Fruit fly (Drosophila melanogaster) whole organism, adult: ENCODE measurements around the gene CG15459.

Source experiments
- CG11617 ChIP-seq: fragments of 200-800 bp; sonication (Bioruptor generic); optimal IDR thresholded peaks from 2 replicates; lab custom pipeline; 2017; ENCODE audit warnings: mild to moderate bottlenecking, missing biosample characterization, missing genetic modification reagents, missing genetic modification characterization
- CG12768 ChIP-seq: fragments of 200-800 bp; sonication (Bioruptor generic); optimal IDR thresholded peaks from 2 replicates; lab custom pipeline; 2017; ENCODE audit warnings: missing biosample characterization, missing genetic modification characterization, mild to moderate bottlenecking, moderate library complexity, missing genetic modification reagents
- CG14711 ChIP-seq: fragments of 200-800 bp; sonication (Bioruptor generic); optimal IDR thresholded peaks from 2 replicates; lab custom pipeline; 2018; ENCODE audit warnings: missing biosample characterization, mild to moderate bottlenecking, missing genetic modification characterization, moderate library complexity
- CG1620 ChIP-seq: fragments of 200-800 bp; sonication (Bioruptor generic); optimal IDR thresholded peaks from 2 replicates; lab custom pipeline; 2016; ENCODE audit warnings: missing biosample characterization, missing genetic modification characterization
- CG33017 ChIP-seq: fragments of 200-800 bp; sonication (Bioruptor generic); optimal IDR thresholded peaks from 2 replicates; lab custom pipeline; 2018; ENCODE audit warnings: missing biosample characterization, mild to moderate bottlenecking, missing genetic modification characterization, moderate library complexity
- CG5204 ChIP-seq: fragments of 200-800 bp; sonication (Bioruptor generic); optimal IDR thresholded peaks from 2 replicates; lab custom pipeline; 2016; ENCODE audit warnings: missing biosample characterization, missing genetic modification characterization
- CG7045 ChIP-seq: fragments of 200-800 bp; sonication (Bioruptor generic); optimal IDR thresholded peaks from 2 replicates; lab custom pipeline; 2017; ENCODE audit warnings: missing biosample characterization, mild to moderate bottlenecking, missing genetic modification characterization
- CG7101 ChIP-seq: fragments of 200-800 bp; sonication (Bioruptor generic); optimal IDR thresholded peaks from 2 replicates; lab custom pipeline; 2018; ENCODE audit warnings: missing biosample characterization, mild to moderate bottlenecking, missing genetic modification characterization, moderate library complexity
- Clk ChIP-seq: fragments of 200-800 bp; sonication (Bioruptor generic); optimal IDR thresholded peaks from 2 replicates; lab custom pipeline; 2017; ENCODE audit warnings: missing biosample characterization, missing genetic modification characterization
- Crg-1 ChIP-seq: fragments of 200-800 bp; sonication (Bioruptor generic); optimal IDR thresholded peaks from 2 replicates; lab custom pipeline; 2016; ENCODE audit warnings: missing biosample characterization, missing genetic modification characterization
- Hr96 ChIP-seq: fragments of 200-800 bp; sonication (Bioruptor generic); optimal IDR thresholded peaks from 2 replicates; lab custom pipeline; 2016; ENCODE audit warnings: missing biosample characterization, missing genetic modification characterization
- Mnt ChIP-seq: fragments of 200-800 bp; sonication (Bioruptor generic); optimal IDR thresholded peaks from 2 replicates; lab custom pipeline; 2016; ENCODE audit warnings: missing biosample characterization, mild to moderate bottlenecking, missing genetic modification characterization
- bab1 ChIP-seq: fragments of 200-800 bp; sonication (Bioruptor generic); optimal IDR thresholded peaks from 3 replicates; lab custom pipeline; 2019; ENCODE audit warnings: missing biosample characterization, mild to moderate bottlenecking, missing genetic modification characterization, moderate library complexity
- cic ChIP-seq: fragments of 200-800 bp; sonication (Bioruptor generic); optimal IDR thresholded peaks from 2 replicates; lab custom pipeline; 2017; ENCODE audit warnings: missing biosample characterization, mild to moderate bottlenecking, missing genetic modification characterization, moderate library complexity
- cnc ChIP-seq, 2 experiments: fragments of >200 bp; optimal IDR thresholded peaks; 2 replicates each; lab custom pipeline; 2017
- kay ChIP-seq: fragments of 200-800 bp; sonication (Bioruptor generic); peaks from one replicate; lab custom pipeline; 2016; ENCODE audit warnings: missing biosample characterization, missing genetic modification characterization, borderline replicate concordance
- ovo ChIP-seq: fragments of 200-800 bp; sonication (Bioruptor generic); optimal IDR thresholded peaks from 2 replicates; lab custom pipeline; 2016; ENCODE audit warnings: missing biosample characterization, missing genetic modification characterization
- pad ChIP-seq: fragments of 200-800 bp; sonication (Bioruptor generic); optimal IDR thresholded peaks from 3 replicates; lab custom pipeline; 2017; ENCODE audit warnings: missing biosample characterization, missing genetic modification characterization, mild to moderate bottlenecking, moderate library complexity, missing genetic modification reagents
- tj ChIP-seq: fragments of 200-800 bp; sonication (Bioruptor generic); optimal IDR thresholded peaks from 3 replicates; lab custom pipeline; 2017; ENCODE audit warnings: missing biosample characterization, mild to moderate bottlenecking, missing genetic modification characterization, moderate library complexity
- toe ChIP-seq: fragments of 200-800 bp; sonication (Bioruptor generic); optimal IDR thresholded peaks from 2 replicates; lab custom pipeline; 2016; ENCODE audit warnings: missing biosample characterization, missing genetic modification characterization

Gene CG15459

dm6 chrX:20423158-20423557 is 9.8 kb upstream of the CG15459 start:
- no peak for TF ChIP-seq ovo (GFP tag; lab: Kevin White, UChicago)
- no peak for TF ChIP-seq CG5204 (GFP tag; lab: Kevin White, UChicago)
- no peak for TF ChIP-seq CG11617
- TF ChIP-seq CG1620 (GFP tag; lab: Kevin White, UChicago): no peak
- no peak for TF ChIP-seq CG7045 (GFP tag; lab: Kevin White, UChicago)
- no peak for TF ChIP-seq Clk
- TF ChIP-seq Hr96 (GFP tag; lab: Kevin White, UChicago): no peak
- no peak for TF ChIP-seq Mnt (GFP tag; lab: Kevin White, UChicago)
- TF ChIP-seq CG12768 (GFP tag; lab: Kevin White, UChicago): no peak
- TF ChIP-seq Crg-1 (GFP tag; lab: Kevin White, UChicago): no peak

- TF ChIP-seq Crg-1 (GFP tag; lab: Kevin White, UChicago) (no peak), CG7101 (tag; lab: Kevin White, UChicago) (no peak), CG33017 (tag; lab: Kevin White, UChicago) (no peak), CG12768 (GFP tag; lab: Kevin White, UChicago) (no peak), cic (GFP tag; lab: Kevin White, UChicago) (no peak)
Measured at dm6 chrX:20419313-20419712, 5.9 kb upstream of the CG15459 start, which contains the start of gene Obp19d. Gene Obp19d (plus strand): TSS chrX:20419613.

dm6 chrX:20418864-20419263 is 5.5 kb upstream of the CG15459 start, which contains the start of gene Obp19c:
Gene Obp19c (minus strand): TSS chrX:20418964.
- no peak for TF ChIP-seq CG7101 (tag; lab: Kevin White, UChicago)
- TF ChIP-seq Mnt (GFP tag; lab: Kevin White, UChicago): no peak
- no peak for TF ChIP-seq Hr96 (GFP tag; lab: Kevin White, UChicago)
- TF ChIP-seq ovo (GFP tag; lab: Kevin White, UChicago): no peak
- TF ChIP-seq Crg-1 (GFP tag; lab: Kevin White, UChicago): no peak
- no peak for TF ChIP-seq toe (GFP tag; lab: Kevin White, UChicago)
- no peak for TF ChIP-seq Clk
- peak; percentile 3 for TF ChIP-seq tj (GFP tag; lab: Kevin White, UChicago)
- no peak for TF ChIP-seq CG7045 (GFP tag; lab: Kevin White, UChicago)

- TF ChIP-seq CG1620 (GFP tag; lab: Kevin White, UChicago) (no peak), CG7101 (tag; lab: Kevin White, UChicago) (no peak), CG5204 (GFP tag; lab: Kevin White, UChicago) (no peak), ovo (GFP tag; lab: Kevin White, UChicago) (no peak), cnc (optimal IDR thresholded peaks at IDR 0.05; lab: Kevin White, UChicago) (no peak), CG11617 (no peak), CG12768 (GFP tag; lab: Kevin White, UChicago) (no peak), cic (GFP tag; lab: Kevin White, UChicago) (no peak), Clk (no peak), CG33017 (tag; lab: Kevin White, UChicago) (no peak), Crg-1 (GFP tag; lab: Kevin White, UChicago) (no peak), CG7045 (GFP tag; lab: Kevin White, UChicago) (no peak), Hr96 (GFP tag; lab: Kevin White, UChicago) (no peak), Mnt (GFP tag; lab: Kevin White, UChicago) (no peak), toe (GFP tag; lab: Kevin White, UChicago) (no peak), pad (GFP tag; lab: Kevin White, UChicago) (no peak), bab1 (GFP tag; lab: Kevin White, UChicago) (no peak), CG14711 (no peak), kay (GFP tag; lab: Kevin White, UChicago) (no peak), tj (GFP tag; lab: Kevin White, UChicago) (no peak)
Measured at dm6 chrX:20416433-20416832, 3.1 kb upstream of the CG15459 start, which contains the start of gene Obp19b. Gene Obp19b (plus strand): TSS chrX:20416733.

dm6 chrX:20415444-20415843 is 2.1 kb upstream of the CG15459 start, which contains the start of gene Obp19a:
Gene Obp19a (plus strand): TSS chrX:20415744.
- TF ChIP-seq Clk: no peak
- TF ChIP-seq pad (GFP tag; lab: Kevin White, UChicago): no peak
- no peak for TF ChIP-seq CG14711
- TF ChIP-seq CG5204 (GFP tag; lab: Kevin White, UChicago): no peak
- no peak for TF ChIP-seq CG33017 (tag; lab: Kevin White, UChicago)
- no peak for TF ChIP-seq CG11617

- no peak for TF ChIP-seq CG5204 (GFP tag; lab: Kevin White, UChicago)
- TF ChIP-seq CG7045 (GFP tag; lab: Kevin White, UChicago): no peak
- TF ChIP-seq Hr96 (GFP tag; lab: Kevin White, UChicago): no peak
- TF ChIP-seq cic (GFP tag; lab: Kevin White, UChicago): no peak
- TF ChIP-seq CG7101 (tag; lab: Kevin White, UChicago): no peak
- TF ChIP-seq tj (GFP tag; lab: Kevin White, UChicago): no peak
- no peak for TF ChIP-seq Mnt (GFP tag; lab: Kevin White, UChicago)
- TF ChIP-seq Clk: no peak
- TF ChIP-seq CG14711: no peak
- no peak for TF ChIP-seq bab1 (GFP tag; lab: Kevin White, UChicago)
- no peak for TF ChIP-seq CG1620 (GFP tag; lab: Kevin White, UChicago)
- TF ChIP-seq kay (GFP tag; lab: Kevin White, UChicago): no peak
- no peak for TF ChIP-seq Crg-1 (GFP tag; lab: Kevin White, UChicago)
- no peak for TF ChIP-seq CG33017 (tag; lab: Kevin White, UChicago)
- TF ChIP-seq CG11617: no peak
- TF ChIP-seq toe (GFP tag; lab: Kevin White, UChicago): no peak
- TF ChIP-seq CG12768 (GFP tag; lab: Kevin White, UChicago): no peak
- TF ChIP-seq cnc (optimal IDR thresholded peaks at IDR 0.05; lab: Kevin White, UChicago): no peak
- no peak for TF ChIP-seq pad (GFP tag; lab: Kevin White, UChicago)
- no peak for TF ChIP-seq ovo (GFP tag; lab: Kevin White, UChicago)
Measured at dm6 chrX:20414099-20414498, 718 bp upstream of the CG15459 start, which contains the start of gene CG15458. Gene CG15458 (minus strand): TSS chrX:20414199.
